Fruit fly (Drosophila melanogaster) whole organism, embryonic: ENCODE data around the gene Abi.

Source experiments
- Atf6 ChIP-seq: fragments of 200-800 bp; sonication (Bioruptor generic); IDR thresholded peaks from 2 replicates; pipeline ENCODE4 v1.3.6; 2022; ENCODE audit warnings: missing biosample characterization, missing genetic modification characterization
- Awh ChIP-seq: fragments of 200-800 bp; sonication (Bioruptor generic); IDR thresholded peaks from 2 replicates; pipeline ENCODE4, ENCODE4 v1.3.6; 2022; ENCODE audit warnings: missing biosample characterization, missing genetic modification characterization
- Bdp1 ChIP-seq: fragments of 200-800 bp; sonication (Bioruptor generic); optimal IDR thresholded peaks from 3 replicates; lab custom pipeline; 2016; ENCODE audit warnings: missing biosample characterization, missing genetic modification characterization
- CG10462 ChIP-seq: fragments of 200-800 bp; sonication (Bioruptor generic); optimal IDR thresholded peaks from 2 replicates; lab custom pipeline; 2016; ENCODE audit warnings: missing biosample characterization, missing genetic modification characterization
- CG10979 ChIP-seq: fragments of 200-800 bp; sonication (Bioruptor generic); optimal IDR thresholded peaks from 2 replicates; lab custom pipeline; 2018; ENCODE audit warnings: missing biosample characterization, mild to moderate bottlenecking, missing genetic modification characterization, moderate library complexity
- CG11085 ChIP-seq: fragments of 200-800 bp; sonication (Bioruptor generic); IDR thresholded peaks from 2 replicates; pipeline ENCODE4 v1.3.6; 2022; ENCODE audit warnings: missing biosample characterization, missing genetic modification characterization
- CG11093 ChIP-seq: fragments of 200-800 bp; sonication (Bioruptor generic); IDR thresholded peaks from 3 replicates; pipeline ENCODE4 v1.3.6; 2022; ENCODE audit warnings: missing biosample characterization, missing genetic modification characterization
- CG15479 ChIP-seq: fragments of 200-800 bp; sonication (Bioruptor generic); optimal IDR thresholded peaks from 3 replicates; lab custom pipeline; 2019; ENCODE audit warnings: missing biosample characterization, mild to moderate bottlenecking, missing genetic modification characterization, moderate library complexity
- CG15601 ChIP-seq: fragments of 200-800 bp; sonication (Bioruptor generic); optimal IDR thresholded peaks from 3 replicates; lab custom pipeline; 2019; ENCODE audit warnings: missing biosample characterization, mild to moderate bottlenecking, missing genetic modification characterization, moderate library complexity
- CG15696 ChIP-seq: fragments of 200-800 bp; sonication (Bioruptor generic); optimal IDR thresholded peaks from 2 replicates; lab custom pipeline; 2019; ENCODE audit warnings: missing biosample characterization, mild to moderate bottlenecking, missing genetic modification characterization, moderate library complexity
- CG16813 ChIP-seq: fragments of 200-800 bp; sonication (Bioruptor generic); IDR thresholded peaks from 3 replicates; pipeline ENCODE4 v1.3.6; 2022; ENCODE audit warnings: missing biosample characterization, missing genetic modification characterization; ENCODE audit not compliant: partially characterized antibody
- CG17612 ChIP-seq: fragments of 200-800 bp; sonication (Bioruptor generic); IDR thresholded peaks from 2 replicates; pipeline ENCODE4 v1.3.6; 2022; ENCODE audit warnings: missing biosample characterization, missing genetic modification characterization
- CG2116 ChIP-seq: fragments of 200-800 bp; sonication (Bioruptor generic); optimal IDR thresholded peaks from 3 replicates; lab custom pipeline; 2018; ENCODE audit warnings: missing biosample characterization, mild to moderate bottlenecking, missing genetic modification characterization
- CG2678 ChIP-seq: fragments of 200-800 bp; sonication (Bioruptor generic); optimal IDR thresholded peaks from 3 replicates; lab custom pipeline; 2019; ENCODE audit warnings: missing biosample characterization, mild to moderate bottlenecking, missing genetic modification characterization, moderate library complexity
- CG30403 ChIP-seq: fragments of 200-800 bp; sonication (Bioruptor generic); optimal IDR thresholded peaks from 3 replicates; lab custom pipeline; 2016; ENCODE audit warnings: missing biosample characterization, missing genetic modification characterization
- CG31441 ChIP-seq: fragments of 200-800 bp; sonication (Bioruptor generic); IDR thresholded peaks from 2 replicates; pipeline ENCODE4 v1.3.6; 2022; ENCODE audit warnings: missing biosample characterization, missing genetic modification characterization
- CG4404 ChIP-seq: fragments of 200-800 bp; sonication (Bioruptor generic); IDR thresholded peaks from 2 replicates; pipeline ENCODE4 v1.3.6; 2022; ENCODE audit warnings: missing biosample characterization, missing genetic modification characterization
- CG4424 ChIP-seq: fragments of 200-800 bp; sonication (Bioruptor generic); optimal IDR thresholded peaks from 3 replicates; lab custom pipeline; 2016; ENCODE audit warnings: missing biosample characterization, missing genetic modification characterization
- CG4707 ChIP-seq: fragments of 200-800 bp; sonication (Bioruptor generic); optimal IDR thresholded peaks from 2 replicates; lab custom pipeline; 2018; ENCODE audit warnings: missing biosample characterization, mild to moderate bottlenecking, missing genetic modification characterization, moderate library complexity
- CG6254 ChIP-seq: fragments of 200-800 bp; sonication (Bioruptor generic); optimal IDR thresholded peaks from 3 replicates; lab custom pipeline; 2017; ENCODE audit warnings: mild to moderate bottlenecking, missing biosample characterization, missing genetic modification reagents, missing genetic modification characterization
- CG6683 ChIP-seq: fragments of 200-800 bp; sonication (Bioruptor generic); optimal IDR thresholded peaks from 2 replicates; lab custom pipeline; 2017; ENCODE audit warnings: missing biosample characterization, mild to moderate bottlenecking, missing genetic modification characterization, missing genetic modification reagents
- CG7556 ChIP-seq: fragments of 200-800 bp; sonication (Bioruptor generic); optimal IDR thresholded peaks from 2 replicates; lab custom pipeline; 2017; ENCODE audit warnings: missing biosample characterization, mild to moderate bottlenecking, missing genetic modification characterization
- CG7839 ChIP-seq: fragments of 200-800 bp; sonication (Bioruptor generic); optimal IDR thresholded peaks from 3 replicates; lab custom pipeline; 2018; ENCODE audit warnings: missing biosample characterization, mild to moderate bottlenecking, missing genetic modification characterization, moderate library complexity
- CG8944 ChIP-seq: fragments of 200-800 bp; sonication (Bioruptor generic); optimal IDR thresholded peaks from 3 replicates; lab custom pipeline; 2016; ENCODE audit warnings: missing biosample characterization, missing genetic modification characterization
- CG9932 ChIP-seq: fragments of 200-800 bp; sonication (Bioruptor generic); IDR thresholded peaks from 2 replicates; pipeline ENCODE4 v1.3.6; 2022; ENCODE audit warnings: missing biosample characterization, missing genetic modification characterization
- CoRest ChIP-seq: fragments of 200-800 bp; sonication (Bioruptor generic); optimal IDR thresholded peaks from 3 replicates; lab custom pipeline; 2018; ENCODE audit warnings: missing biosample characterization, mild to moderate bottlenecking, missing genetic modification characterization, moderate library complexity
- Dfd ChIP-seq, 2 experiments: fragments of >200 bp; optimal IDR thresholded peaks; 2 replicates each; lab custom pipeline; 2017; ENCODE audit warnings: missing biosample characterization in 2 of 2, missing genetic modification characterization in 2 of 2
- Jarid2 ChIP-seq: fragments of 200-800 bp; sonication (Bioruptor generic); optimal IDR thresholded peaks from 3 replicates; lab custom pipeline; 2017; ENCODE audit warnings: mild to moderate bottlenecking, missing biosample characterization, missing genetic modification reagents, missing genetic modification characterization
- Mes4 ChIP-seq: fragments of 200-800 bp; sonication (Bioruptor generic); optimal IDR thresholded peaks from 2 replicates; lab custom pipeline; 2016; ENCODE audit warnings: missing biosample characterization, missing genetic modification characterization
- PHDP ChIP-seq: fragments of 200-800 bp; sonication (Bioruptor generic); optimal IDR thresholded peaks from 3 replicates; lab custom pipeline; 2018; ENCODE audit warnings: missing biosample characterization, mild to moderate bottlenecking, missing genetic modification characterization, moderate library complexity
- Stat92E ChIP-seq, 3 experiments: fragments of >200 bp in 2 of 3; fragments of 200-800 bp in 1 of 3; sonication (Bioruptor generic) in 1 of 3; optimal IDR thresholded peaks; 2 replicates each; lab custom pipeline; 2017 to 2019; ENCODE audit warnings: missing biosample characterization in 3 of 3, missing genetic modification characterization in 3 of 3, mild to moderate bottlenecking in 1 of 3, moderate library complexity in 1 of 3
- Tbp ChIP-seq: fragments of >200 bp; optimal IDR thresholded peaks from 2 replicates; lab custom pipeline; 2018; ENCODE audit warnings: missing biosample characterization, missing genetic modification characterization
- Vsx1 ChIP-seq: fragments of 200-800 bp; sonication (Bioruptor generic); optimal IDR thresholded peaks from 2 replicates; lab custom pipeline; 2017; ENCODE audit warnings: missing biosample characterization, mild to moderate bottlenecking, missing genetic modification characterization, missing genetic modification reagents
- ara ChIP-seq: fragments of 200-800 bp; sonication (Bioruptor generic); IDR thresholded peaks from 2 replicates; pipeline ENCODE4 v1.3.6; 2022; ENCODE audit warnings: missing biosample characterization, missing genetic modification characterization
- ase ChIP-seq: fragments of 200-800 bp; sonication (Bioruptor generic); IDR thresholded peaks from 3 replicates; pipeline ENCODE4 v1.3.6; 2022; ENCODE audit warnings: missing biosample characterization, missing genetic modification characterization
- btn ChIP-seq: fragments of 200-800 bp; sonication (Bioruptor generic); optimal IDR thresholded peaks from 2 replicates; lab custom pipeline; 2016; ENCODE audit warnings: missing biosample characterization, missing genetic modification characterization
- caup ChIP-seq: fragments of 200-800 bp; sonication (Bioruptor generic); optimal IDR thresholded peaks from 3 replicates; lab custom pipeline; 2017; ENCODE audit warnings: missing biosample characterization, mild to moderate bottlenecking, missing genetic modification characterization, moderate library complexity; ENCODE audit not compliant: severe bottlenecking
- dan ChIP-seq: fragments of 200-800 bp; sonication (Bioruptor generic); IDR thresholded peaks from 2 replicates; pipeline ENCODE4 v1.3.6; 2022; ENCODE audit warnings: missing biosample characterization, missing genetic modification characterization
- dysf ChIP-seq: fragments of 200-800 bp; sonication (Bioruptor generic); IDR thresholded peaks from 3 replicates; pipeline ENCODE4 v1.3.6; 2022; ENCODE audit warnings: missing biosample characterization, missing genetic modification characterization
- kay ChIP-seq: fragments of 200-800 bp; sonication (Bioruptor generic); optimal IDR thresholded peaks from 2 replicates; lab custom pipeline; 2016; ENCODE audit warnings: missing biosample characterization, missing genetic modification characterization
- nerfin-1 ChIP-seq: fragments of 200-800 bp; sonication (Bioruptor generic); optimal IDR thresholded peaks from 3 replicates; lab custom pipeline; 2019; ENCODE audit warnings: missing biosample characterization, mild to moderate bottlenecking, missing genetic modification characterization, moderate library complexity
- oc ChIP-seq: fragments of 200-800 bp; sonication (Bioruptor generic); optimal IDR thresholded peaks from 2 replicates; lab custom pipeline; 2018; ENCODE audit warnings: missing biosample characterization, mild to moderate bottlenecking, missing genetic modification characterization, moderate library complexity
- psq ChIP-seq: fragments of 200-800 bp; sonication (Bioruptor generic); optimal IDR thresholded peaks from 2 replicates; lab custom pipeline; 2017; ENCODE audit warnings: missing biosample characterization, missing genetic modification characterization
- ranshi ChIP-seq: fragments of 200-800 bp; sonication (Bioruptor generic); IDR thresholded peaks from 2 replicates; pipeline ENCODE4 v1.3.6; 2022; ENCODE audit warnings: missing biosample characterization, missing genetic modification characterization
- vfl ChIP-seq: fragments of 200-800 bp; sonication (Bioruptor generic); optimal IDR thresholded peaks from 2 replicates; lab custom pipeline; 2016; ENCODE audit warnings: missing biosample characterization, missing genetic modification characterization
- wek ChIP-seq: fragments of 200-800 bp; sonication (Bioruptor generic); optimal IDR thresholded peaks from 3 replicates; lab custom pipeline; 2018; ENCODE audit warnings: missing biosample characterization, mild to moderate bottlenecking, missing genetic modification characterization, moderate library complexity
- zfh2 ChIP-seq: fragments of 200-800 bp; sonication (Bioruptor generic); optimal IDR thresholded peaks from 2 replicates; lab custom pipeline; 2016; ENCODE audit warnings: missing biosample characterization, missing genetic modification characterization

Abi gene

dm6 chr3R:14085555-14085954, 36.7 kb downstream of the Abi start (continued):
- TF ChIP-seq CG11085 (GFP tag; lab: Robert Waterston, UW) (no peak), CG7556 (GFP tag; lab: Kevin White, UChicago) (peak; percentile 14), CG10462 (GFP tag; lab: Kevin White, UChicago) (no peak)

dm6 chr3R:14081526-14081925, 40.7 kb downstream of the Abi start:
- TF ChIP-seq dysf (GFP tag; lab: Robert Waterston, UW) (no peak), CG9932 (GFP tag; lab: Robert Waterston, UW) (no peak), CG2116 (GFP tag; lab: Kevin White, UChicago) (no peak), Dfd (GFP tag; optimal IDR thresholded peaks at IDR 0.05; lab: Kevin White, UChicago) (peak in 1 of 2 experiments; percentile 59), Mes4 (GFP tag; lab: Kevin White, UChicago) (no peak), CG16813 (GFP tag; lab: Robert Waterston, UW) (no peak), CG4404 (GFP tag; lab: Robert Waterston, UW) (no peak), ara (GFP tag; lab: Robert Waterston, UW) (no peak)

dm6 chr3R:14077026-14077425, 45.2 kb downstream of the Abi start:
- TF ChIP-seq CG4424 (peak; percentile 59), oc (tag; lab: Kevin White, UChicago) (no peak), btn (GFP tag; lab: Kevin White, UChicago) (no peak), CG11093 (GFP tag; lab: Robert Waterston, UW) (0 out of 3 replicates have a peak, but pooled peaks have one; percentile 30), vfl (GFP tag; lab: Kevin White, UChicago) (no peak), CG15601 (no peak), PHDP (peak; percentile 10), nerfin-1 (tag; lab: Kevin White, UChicago) (no peak), kay (GFP tag; lab: Kevin White, UChicago) (no peak), CoRest (peak; percentile 8), ranshi (0 out of 2 replicates have a peak, but pooled peaks have one; percentile 56), CG10979 (tag; lab: Kevin White, UChicago) (peak; percentile 53), CG30403 (GFP tag; lab: Kevin White, UChicago) (peak; percentile 38), CG6254 (GFP tag; lab: Kevin White, UChicago) (peak; percentile 29), caup (GFP tag; lab: Kevin White, UChicago) (no peak), CG15479 (GFP tag; lab: Kevin White, UChicago) (no peak), CG7839 (peak; percentile 49), ase (GFP tag; lab: Robert Waterston, UW) (peak; percentile 57; the same call in 2 of the 3 replicates), CG4707 (no peak), wek (GFP tag; lab: Kevin White, UChicago) (no peak), CG31441 (GFP tag; lab: Robert Waterston, UW) (0 out of 2 replicates have a peak, but pooled peaks have one; percentile 20), psq (GFP tag; lab: Kevin White, UChicago) (no peak), CG17612 (GFP tag; lab: Robert Waterston, UW) (0 out of 2 replicates have a peak, but pooled peaks have one; percentile 32), CG2678 (tag; lab: Kevin White, UChicago) (peak; percentile 60), Bdp1 (no peak), Tbp (GFP tag; lab: Kevin White, UChicago) (no peak), Jarid2 (GFP tag; lab: Kevin White, UChicago) (peak; percentile 17), CG15696 (tag; lab: Kevin White, UChicago) (no peak), Atf6 (GFP tag; lab: Robert Waterston, UW) (peak; percentile 61), Awh (GFP tag; lab: Robert Waterston, UW) (peak; percentile 44; the same call in 1 of the 2 replicates), zfh2 (GFP tag; lab: Kevin White, UChicago) (no peak), Vsx1 (GFP tag; lab: Kevin White, UChicago) (no peak), CG8944 (GFP tag; lab: Kevin White, UChicago) (no peak), dan (GFP tag; lab: Robert Waterston, UW) (no peak), Stat92E (GFP tag; optimal IDR thresholded peaks at IDR 0.05; lab: Kevin White, UChicago) (no peak), CG6683 (no peak)
